Worm (Caenorhabditis elegans): ENCODE results near the gene F40F8.1.

Gene F40F8.1

DNA sequence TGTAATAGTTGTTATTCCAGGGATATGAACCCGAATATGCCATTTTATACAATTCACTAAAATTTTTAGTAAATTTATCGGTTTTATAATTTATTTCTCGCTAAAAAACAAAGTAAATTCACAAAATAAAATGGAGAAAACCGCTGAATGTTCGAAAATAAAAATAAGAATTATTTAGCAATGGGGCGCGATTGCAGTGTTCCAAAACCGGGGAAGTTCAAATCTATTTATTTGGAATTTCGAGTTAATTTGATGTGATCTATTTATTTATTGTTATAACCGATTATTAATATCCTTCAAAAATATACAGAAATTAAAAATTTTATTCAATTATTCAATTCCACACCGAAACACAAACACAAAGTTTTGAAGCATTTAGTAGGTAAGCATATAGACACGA, 5.1 kb downstream of the F40F8.1 start, which contains the start of gene F40F8.11:
F40F8.11 (minus strand) TSS at position 49 of the 400 bp plus-strand sequence.
- TF ChIP-seq R02D3.7 (tag; optimal IDR thresholded peaks at IDR 0.05) (no peak), nhr-23 (tag; optimal IDR thresholded peaks at IDR 0.05) (no peak), Y55F3AM.14 (GFP tag; optimal IDR thresholded peaks at IDR 0.05) (no peak), lin-39 (tag; optimal IDR thresholded peaks at IDR 0.05) (no peak), sem-4 (tag; optimal IDR thresholded peaks at IDR 0.05) (no peak), nhr-10 (tag; optimal IDR thresholded peaks at IDR 0.05) (no peak), nhr-237 (tag; optimal IDR thresholded peaks at IDR 0.05) (no peak), ztf-11 (tag; optimal IDR thresholded peaks at IDR 0.05) (no peak), elt-1 (tag; optimal IDR thresholded peaks at IDR 0.05) (no peak), sma-3 (GFP tag; optimal IDR thresholded peaks at IDR 0.05) (no peak), fos-1 (tag; optimal IDR thresholded peaks at IDR 0.05) (no peak), nhr-129 (tag; optimal IDR thresholded peaks at IDR 0.05) (peak; percentile 1), nhr-25 (tag; optimal IDR thresholded peaks at IDR 0.05) (peak; percentile 38), F13H6.1 (tag; optimal IDR thresholded peaks at IDR 0.05) (peak; percentile 15), C34F6.9 (tag; optimal IDR thresholded peaks at IDR 0.05) (peak; percentile 60), mab-5 (tag; optimal IDR thresholded peaks at IDR 0.05) (peak; percentile 44), ztf-1 (GFP tag; conservative IDR thresholded peaks at IDR 0.05) (no peak), nhr-11 (tag; optimal IDR thresholded peaks at IDR 0.05) (no peak), nhr-77 (tag; optimal IDR thresholded peaks at IDR 0.05) (no peak), mbf-1 (tag; optimal IDR thresholded peaks at IDR 0.05) (no peak), lin-13 (GFP tag; optimal IDR thresholded peaks at IDR 0.05) (peak; percentile 54), dmd-4 (tag; optimal IDR thresholded peaks at IDR 0.05) (no peak), alr-1 (tag; optimal IDR thresholded peaks at IDR 0.05) (no peak), ceh-16 (tag; optimal IDR thresholded peaks at IDR 0.05) (no peak), sma-9 (GFP tag; optimal IDR thresholded peaks at IDR 0.05) (no peak), sma-9 (tag; optimal IDR thresholded peaks at IDR 0.05) (no peak), blmp-1 (tag; optimal IDR thresholded peaks at IDR 0.05; ENCODE audit: insufficient read depth) (no peak), ztf-4 (tag; optimal IDR thresholded peaks at IDR 0.05) (peak; percentile 22), egl-27 (tag; optimal IDR thresholded peaks at IDR 0.05) (no peak), ZK546.5 (tag; optimal IDR thresholded peaks at IDR 0.05) (no peak), skn-1 (tag; optimal IDR thresholded peaks at IDR 0.05) (no peak), lin-11 (tag; optimal IDR thresholded peaks at IDR 0.05) (no peak), nhr-21 (tag; optimal IDR thresholded peaks at IDR 0.05) (no peak), zag-1 (tag; optimal IDR thresholded peaks at IDR 0.05) (no peak), peb-1 (tag; optimal IDR thresholded peaks at IDR 0.05) (no peak), unc-55 (GFP tag; optimal IDR thresholded peaks at IDR 0.05) (peak; percentile 80), mdl-1 (tag; optimal IDR thresholded peaks at IDR 0.05) (no peak), lsy-2 (tag; optimal IDR thresholded peaks at IDR 0.05) (peak; percentile 18 to 77), unc-39 (tag; optimal IDR thresholded peaks at IDR 0.05) (no peak), crh-2 (tag; optimal IDR thresholded peaks at IDR 0.05) (peak; percentile 48), aly-2 (tag; optimal IDR thresholded peaks at IDR 0.05) (no peak), ama-1 (optimal IDR thresholded peaks at IDR 0.05) (no peak), unc-62 (GFP tag; optimal IDR thresholded peaks at IDR 0.05) (no peak), snpc-4 (tag; optimal IDR thresholded peaks at IDR 0.05) (no peak), nhr-6 (tag; optimal IDR thresholded peaks at IDR 0.05) (no peak), gmeb-1 (tag; optimal IDR thresholded peaks at IDR 0.05) (peak; percentile 94), nhr-12 (tag; optimal IDR thresholded peaks at IDR 0.05) (no peak), elt-3 (tag; optimal IDR thresholded peaks at IDR 0.05) (no peak), ceh-82 (tag; optimal IDR thresholded peaks at IDR 0.05) (no peak)
